Worm (Caenorhabditis elegans): ENCODE data around the gene Y39A1A.3.

- TF ChIP-seq nhr-76 (tag; optimal IDR thresholded peaks at IDR 0.05) (no peak), unc-62 (GFP tag; optimal IDR thresholded peaks at IDR 0.05) (no peak), lin-13 (tag; optimal IDR thresholded peaks at IDR 0.05) (no peak), lsy-2 (tag; optimal IDR thresholded peaks at IDR 0.05) (no peak), sem-2 (GFP tag; optimal IDR thresholded peaks at IDR 0.05) (no peak), blmp-1 (tag; optimal IDR thresholded peaks at IDR 0.05) (no peak), mab-5 (tag; optimal IDR thresholded peaks at IDR 0.05) (no peak), flh-1 (GFP tag; optimal IDR thresholded peaks at IDR 0.05) (no peak), mep-1 (tag; optimal IDR thresholded peaks at IDR 0.05) (no peak), ztf-11 (tag; optimal IDR thresholded peaks at IDR 0.05) (no peak)
Measured at ce11 chrIII:10578873-10579272, 17.4 kb downstream of the Y39A1A.3 start.
